Fruit fly (Drosophila melanogaster) whole organism: ENCODE measurements around the gene CheB38b.

Source experiments
- CG8478 ChIP-seq: fragments of >200 bp; optimal IDR thresholded peaks from 2 replicates; lab custom pipeline; 2018; ENCODE audit warnings: inconsistent platforms
- Dll ChIP-seq: fragments of >200 bp; optimal IDR thresholded peaks from 2 replicates; lab custom pipeline; 2017
- EcR ChIP-seq, 2 experiments: fragments of >200 bp; optimal IDR thresholded peaks; 2 replicates each; lab custom pipeline; 2017; ENCODE audit warnings: missing biosample characterization in 2 of 2, missing genetic modification characterization in 2 of 2, missing genetic modification reagents in 2 of 2
- pan ChIP-seq: fragments of >200 bp; optimal IDR thresholded peaks from 2 replicates; lab custom pipeline; 2017
- psq ChIP-seq: fragments of >200 bp; optimal IDR thresholded peaks from 2 replicates; lab custom pipeline; 2017
- usp ChIP-seq: fragments of >200 bp; optimal IDR thresholded peaks from 2 replicates; lab custom pipeline; 2017; ENCODE audit warnings: missing biosample characterization, missing genetic modification characterization, mixed read lengths

CheB38b gene

DNA sequence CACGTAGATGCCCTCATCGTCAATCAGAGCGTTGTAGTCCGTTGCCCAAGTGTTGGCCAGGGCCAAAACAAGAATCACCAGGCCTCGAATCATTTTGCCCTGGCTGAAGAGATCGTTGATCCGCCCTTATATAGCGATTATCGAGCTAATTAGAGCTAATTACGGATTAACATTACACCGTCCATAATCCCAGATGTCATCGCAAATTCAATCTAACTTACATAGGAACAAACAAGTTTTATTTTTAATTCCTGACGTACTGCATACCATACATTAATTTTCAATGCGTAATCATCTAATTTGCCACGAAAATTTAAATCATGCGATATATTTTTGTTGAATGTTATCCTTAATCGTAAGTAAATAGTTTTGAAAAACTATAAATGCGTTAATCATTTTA, at the start of gene CheB38b:
CheB38b (minus strand) TSS at position 101 of the 400 bp plus-strand sequence.
- TF ChIP-seq psq (lab: Kevin White, UChicago), result no peak
- TF ChIP-seq EcR (GFP tag; optimal IDR thresholded peaks at IDR 0.05; lab: Kevin White, UChicago), result no peak
- TF ChIP-seq CG8478 (lab: Kevin White, UChicago), result no peak
- TF ChIP-seq Dll (lab: Kevin White, UChicago), result no peak
- no peak for TF ChIP-seq pan (lab: Kevin White, UChicago)
- TF ChIP-seq usp (GFP tag; lab: Kevin White, UChicago), result no peak

DNA sequence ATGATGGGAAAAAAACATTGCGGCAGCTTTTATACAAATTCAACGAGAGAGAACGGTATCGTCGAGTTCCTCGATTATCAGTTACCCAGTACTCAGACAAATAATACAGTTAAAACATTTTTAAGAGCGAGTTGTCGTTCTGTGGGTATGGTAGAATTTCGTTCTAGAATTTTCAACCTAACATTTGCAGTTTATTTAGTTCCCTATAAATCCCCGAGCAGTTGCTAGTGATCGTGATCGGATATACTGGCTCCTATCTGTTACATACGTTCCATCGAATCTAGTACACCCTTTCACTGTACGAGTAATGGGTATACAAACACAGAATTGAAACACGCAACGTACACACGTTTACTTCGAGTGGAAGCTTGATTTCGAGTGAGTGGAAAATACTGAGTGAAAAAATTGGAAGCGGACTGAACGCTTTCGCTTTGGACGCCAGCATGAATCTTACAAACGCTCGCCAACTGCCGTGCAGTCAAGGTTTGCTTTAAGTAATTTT, 47.7 kb upstream of the CheB38b start, which contains the start of gene CG9338:
CG9338 (plus strand) TSS at position 452 of the 502 bp plus-strand sequence.
- peak; percentile 98 for TF ChIP-seq pan (lab: Kevin White, UChicago)
- TF ChIP-seq Dll (lab: Kevin White, UChicago), result no peak

DNA sequence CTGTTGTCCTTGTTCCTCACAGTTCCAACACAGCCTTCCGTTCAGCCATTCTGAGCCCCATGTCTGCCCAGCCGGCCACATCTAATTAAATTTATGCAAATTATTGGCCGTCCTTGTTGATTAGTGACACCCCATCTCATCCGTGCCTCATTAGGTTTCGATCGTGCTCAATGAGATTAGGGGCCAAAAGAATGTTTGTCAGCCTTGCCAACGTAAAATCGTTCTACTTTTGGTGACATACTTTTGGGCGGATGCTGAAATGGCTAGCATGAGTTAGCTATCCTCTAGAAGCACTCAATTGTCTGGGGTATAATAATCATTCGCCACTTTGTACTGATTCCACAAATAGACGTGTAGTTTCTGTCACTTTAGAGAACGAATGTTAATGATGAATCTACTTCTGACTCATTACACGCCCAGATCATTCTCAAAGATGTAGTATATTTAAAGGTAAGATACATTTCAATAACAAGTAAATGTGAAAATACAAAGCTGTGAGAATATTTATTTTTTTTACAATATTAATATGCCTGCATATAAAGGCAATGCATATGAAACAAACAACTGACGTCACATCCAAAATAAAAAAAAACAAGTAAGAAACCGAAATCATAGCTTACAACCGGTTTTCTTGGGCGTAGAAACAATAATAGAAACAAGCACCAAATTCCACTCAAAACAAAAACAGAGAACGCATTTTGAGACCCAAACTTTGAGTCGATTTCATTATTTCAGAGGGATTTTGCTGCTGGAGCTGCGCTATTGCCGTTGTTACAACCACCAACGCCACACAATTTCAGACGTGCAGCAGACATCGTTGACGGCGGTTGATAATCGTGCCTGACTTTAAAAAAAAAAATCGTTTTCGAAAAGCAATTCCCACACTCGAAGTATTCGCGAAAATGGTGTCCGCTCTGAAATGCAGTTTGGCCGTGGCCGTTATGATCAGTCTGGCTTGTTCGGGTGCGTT, 41.6 kb upstream of the CheB38b start, which contains the start of gene bero:
bero (plus strand) TSS at position 325 of the 970 bp plus-strand sequence.
- TF ChIP-seq pan (lab: Kevin White, UChicago), result no peak
- TF ChIP-seq EcR (GFP tag; optimal IDR thresholded peaks at IDR 0.05; lab: Kevin White, UChicago), result no peak
- TF ChIP-seq psq (lab: Kevin White, UChicago), result no peak

DNA sequence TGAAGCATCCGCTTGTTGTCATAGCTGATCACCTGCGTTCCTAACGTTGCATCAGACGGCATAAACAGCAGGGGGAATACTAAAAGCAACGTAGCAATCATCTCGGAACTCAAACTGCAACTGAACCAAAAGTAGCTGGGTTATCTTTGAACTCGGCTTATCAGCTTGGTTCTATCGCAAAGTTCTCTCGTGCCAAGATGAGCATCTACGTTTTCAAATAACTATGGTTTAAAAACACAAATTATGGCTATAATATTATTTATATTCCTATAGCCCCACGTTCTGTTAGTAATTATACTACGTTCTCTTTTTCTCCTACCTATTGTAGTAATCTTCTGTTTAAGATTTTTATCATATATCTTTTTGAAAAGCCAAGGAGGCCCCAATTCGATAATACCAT, 40.7 kb upstream of the CheB38b start, which contains the start of gene CG14400:
CG14400 (minus strand) TSS at position 101 of the 400 bp plus-strand sequence.
- TF ChIP-seq psq (lab: Kevin White, UChicago) (no peak), usp (GFP tag; lab: Kevin White, UChicago) (no peak), Dll (lab: Kevin White, UChicago) (no peak), CG8478 (lab: Kevin White, UChicago) (no peak), EcR (GFP tag; optimal IDR thresholded peaks at IDR 0.05; lab: Kevin White, UChicago) (no peak), pan (lab: Kevin White, UChicago) (no peak)

DNA sequence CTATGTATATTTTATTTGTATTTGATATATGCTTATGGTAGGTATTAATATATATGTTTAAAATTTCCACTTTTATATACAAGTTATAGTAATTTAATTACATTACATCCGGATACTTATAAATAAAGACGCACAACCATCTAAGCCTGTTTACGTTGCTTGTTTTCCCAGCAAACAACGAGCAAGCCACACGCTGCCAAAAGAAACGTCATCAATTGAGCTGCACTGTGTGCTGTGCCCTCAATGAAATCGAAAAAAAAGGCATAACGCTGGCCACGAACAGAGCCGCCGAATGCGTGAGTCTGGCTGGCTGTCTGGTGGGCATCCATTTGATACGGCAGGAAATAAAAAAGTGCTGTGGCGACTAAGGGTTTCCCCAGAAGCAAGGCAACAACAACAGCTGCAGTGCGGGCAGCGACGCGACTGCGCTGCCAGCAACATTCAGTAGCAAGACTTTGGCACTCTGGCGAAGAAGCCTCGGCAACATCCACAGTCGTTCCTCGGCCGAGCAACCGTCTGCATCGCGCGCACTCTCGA, 35.1 kb upstream of the CheB38b start, which contains the start of gene twit:
twit (plus strand) TSS at position 487 of the 537 bp plus-strand sequence.
- no peak for TF ChIP-seq Dll (lab: Kevin White, UChicago)
- no peak for TF ChIP-seq psq (lab: Kevin White, UChicago)
- no peak for TF ChIP-seq pan (lab: Kevin White, UChicago)

DNA sequence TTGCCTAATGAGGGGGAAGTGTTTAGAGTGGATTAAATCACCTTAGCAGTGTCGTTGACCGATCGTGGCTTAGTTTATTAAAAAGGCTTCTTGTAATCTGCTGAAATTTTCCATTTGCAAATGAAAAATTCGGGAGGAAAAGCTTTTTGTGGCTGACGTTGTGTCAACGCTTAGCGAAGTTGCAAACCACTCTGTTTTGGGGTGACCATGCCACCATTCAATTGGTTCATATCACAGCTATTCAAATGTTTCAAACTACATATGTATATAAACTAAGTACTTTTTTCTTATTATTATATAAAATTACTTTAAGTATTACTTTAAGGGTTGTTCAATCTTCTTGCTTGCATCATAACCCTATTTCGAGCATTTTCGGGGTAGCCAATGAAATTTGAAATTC, 34.5 kb upstream of the CheB38b start:
- no peak for TF ChIP-seq CG8478 (lab: Kevin White, UChicago)
- TF ChIP-seq EcR (GFP tag; optimal IDR thresholded peaks at IDR 0.05; lab: Kevin White, UChicago), result no peak
- no peak for TF ChIP-seq usp (GFP tag; lab: Kevin White, UChicago)

DNA sequence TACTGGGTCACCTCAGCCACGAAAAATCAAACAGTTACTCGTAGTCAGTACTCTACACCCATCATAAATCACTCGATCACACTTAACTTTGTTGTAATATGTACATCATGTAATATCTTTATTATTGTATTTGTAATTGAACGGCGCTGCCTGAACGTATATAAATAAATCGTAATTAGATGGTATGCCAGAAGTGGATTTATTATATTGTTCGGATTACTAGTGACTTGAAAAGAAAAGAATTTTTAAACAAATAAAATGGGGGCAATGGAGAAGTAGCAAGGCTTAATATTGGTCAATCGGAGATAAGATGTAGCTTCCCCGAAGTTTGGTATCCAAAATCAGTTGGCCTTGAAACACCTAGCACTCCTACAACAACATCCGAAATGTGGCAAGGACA, 31.9 kb upstream of the CheB38b start, which contains the start of gene CG14402:
CG14402 (plus strand) TSS at position 301 of the 400 bp plus-strand sequence.
- TF ChIP-seq Dll (lab: Kevin White, UChicago) (no peak), EcR (GFP tag; optimal IDR thresholded peaks at IDR 0.05; lab: Kevin White, UChicago) (no peak), CG8478 (lab: Kevin White, UChicago) (no peak), usp (GFP tag; lab: Kevin White, UChicago) (no peak), psq (lab: Kevin White, UChicago) (no peak), pan (lab: Kevin White, UChicago) (no peak)

DNA sequence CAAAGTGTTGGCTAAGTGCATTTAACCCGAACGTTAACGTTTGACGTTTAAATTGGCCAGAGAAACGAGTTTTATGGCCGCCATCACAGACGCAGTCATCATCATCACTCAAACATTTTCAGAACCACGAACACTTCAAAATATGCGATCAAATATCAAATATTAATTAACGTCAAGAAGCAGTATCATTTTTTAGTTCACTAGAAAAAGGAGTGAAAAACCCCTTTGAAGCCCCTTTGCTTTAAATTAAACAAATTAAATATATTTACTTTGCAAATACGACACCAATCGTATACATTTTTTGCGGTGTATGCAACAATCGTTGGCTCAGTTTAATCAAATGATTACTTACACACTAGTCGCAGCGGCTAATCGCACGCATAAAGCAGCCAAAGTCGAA, 27.3 kb upstream of the CheB38b start:
- TF ChIP-seq EcR (GFP tag; optimal IDR thresholded peaks at IDR 0.05; lab: Kevin White, UChicago) (no peak), Dll (lab: Kevin White, UChicago) (no peak), usp (GFP tag; lab: Kevin White, UChicago) (no peak), psq (lab: Kevin White, UChicago) (no peak), pan (lab: Kevin White, UChicago) (no peak), CG8478 (lab: Kevin White, UChicago) (no peak)

DNA sequence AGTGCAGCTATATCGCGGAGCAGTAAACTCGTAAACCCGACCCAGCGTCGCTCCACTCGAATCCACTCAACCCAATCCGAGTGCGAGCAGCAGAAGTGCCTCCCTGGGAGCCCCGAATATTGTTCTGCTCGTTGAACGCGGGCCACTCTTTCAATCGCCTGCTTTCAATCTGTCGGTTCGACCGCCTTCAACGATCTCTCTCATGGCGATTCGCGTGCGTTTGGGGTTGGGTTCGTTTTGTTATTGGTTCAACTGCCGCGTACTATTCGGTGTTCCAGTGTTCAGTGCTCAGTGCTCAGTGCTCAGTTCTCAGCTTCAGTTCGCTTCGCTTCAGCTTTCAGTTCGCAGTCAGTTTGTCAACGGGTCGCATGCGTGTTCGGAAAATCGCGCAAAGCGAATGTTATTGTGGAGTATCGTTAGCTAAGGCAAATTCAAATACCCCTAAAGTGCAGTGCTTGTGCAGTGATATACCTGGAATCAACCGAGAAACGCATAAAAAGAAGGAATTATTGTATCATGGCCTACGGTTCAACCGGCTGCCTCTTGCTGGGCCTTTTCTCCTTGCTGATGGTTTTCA, 23.5 kb upstream of the CheB38b start, which contains the start of gene CG31676:
CG31676 (plus strand) TSS at position 289 of the 577 bp plus-strand sequence.
- TF ChIP-seq Dll (lab: Kevin White, UChicago) (no peak), CG8478 (lab: Kevin White, UChicago) (no peak), pan (lab: Kevin White, UChicago) (no peak), psq (lab: Kevin White, UChicago) (no peak)

DNA sequence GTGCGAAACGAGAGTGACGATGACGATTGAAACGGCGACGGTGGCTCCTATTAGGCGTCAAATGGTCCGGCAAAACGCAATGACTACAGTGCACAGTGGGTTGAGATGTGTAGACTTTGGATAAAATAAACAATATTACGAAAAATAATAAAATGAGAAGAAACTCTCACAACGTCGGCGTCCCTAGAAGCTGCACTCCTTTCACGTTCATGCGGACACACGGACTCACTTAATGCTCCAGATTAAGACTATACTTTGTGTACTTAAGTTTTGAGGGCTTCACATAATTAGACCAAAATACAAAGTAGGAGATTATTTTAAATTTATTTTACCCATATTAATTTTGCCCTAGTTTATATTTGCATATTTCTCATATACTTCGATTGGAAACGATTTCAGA, 22.9 kb upstream of the CheB38b start:
- TF ChIP-seq psq (lab: Kevin White, UChicago) (no peak), CG8478 (lab: Kevin White, UChicago) (no peak), usp (GFP tag; lab: Kevin White, UChicago) (no peak), Dll (lab: Kevin White, UChicago) (no peak), pan (lab: Kevin White, UChicago) (no peak), EcR (GFP tag; optimal IDR thresholded peaks at IDR 0.05; lab: Kevin White, UChicago) (no peak)

DNA sequence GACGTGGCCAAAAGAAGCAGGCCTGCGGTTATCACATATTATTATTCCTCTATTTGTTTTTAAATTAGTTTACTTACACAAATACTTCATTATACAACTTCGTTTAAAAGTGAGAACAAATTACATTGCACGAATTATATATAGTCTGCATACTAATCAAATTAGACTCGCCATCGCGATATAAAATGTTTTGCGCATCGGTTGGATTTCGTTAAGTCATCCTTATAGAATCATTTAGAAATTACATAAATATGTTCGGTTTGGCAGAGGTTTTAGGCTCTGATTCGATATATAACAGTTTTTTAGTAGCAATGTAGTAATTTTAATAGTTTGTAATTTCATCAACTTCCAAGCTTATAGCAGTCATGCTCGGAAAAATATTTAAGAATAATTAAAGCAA, 20.8 kb upstream of the CheB38b start, which contains the start of gene Spn38F:
Spn38F (minus strand) TSS at position 101 of the 400 bp plus-strand sequence.
- no peak for TF ChIP-seq CG8478 (lab: Kevin White, UChicago)
- TF ChIP-seq usp (GFP tag; lab: Kevin White, UChicago), result no peak
- no peak for TF ChIP-seq psq (lab: Kevin White, UChicago)
- no peak for TF ChIP-seq pan (lab: Kevin White, UChicago)
- TF ChIP-seq EcR (GFP tag; optimal IDR thresholded peaks at IDR 0.05; lab: Kevin White, UChicago), result no peak
- no peak for TF ChIP-seq Dll (lab: Kevin White, UChicago)
